Fruit fly (Drosophila melanogaster): Measurements from ENCODE around the gene repo.
A peak's percentile ranks its signal among the peaks of the same experiment; 100 is the strongest.

Gene repo

DNA sequence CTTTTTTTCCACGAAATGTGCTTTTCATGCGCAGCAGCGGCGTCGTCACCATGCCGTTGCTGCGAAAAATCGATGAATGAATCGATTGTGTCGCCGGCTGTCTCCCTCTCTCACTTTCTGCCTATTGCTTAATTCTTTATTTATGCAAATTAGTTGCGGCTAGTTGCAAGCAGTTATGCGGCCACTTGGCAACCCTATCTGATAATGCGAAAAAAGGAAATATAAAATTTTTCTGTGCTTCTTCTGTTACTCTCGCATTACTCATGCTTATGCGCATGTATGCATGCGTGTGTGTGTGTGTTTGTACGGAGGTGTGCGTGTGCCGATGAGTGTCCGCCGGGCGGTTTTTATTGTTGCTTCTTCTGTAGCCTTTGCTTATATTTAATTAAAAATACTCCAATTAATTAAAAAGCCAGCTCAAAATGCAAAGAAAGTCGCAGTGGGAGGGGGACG lies 7.8 kb downstream of the repo start (continued):
- no peak for TF ChIP-seq CG5180 (GFP tag; optimal IDR thresholded peaks at IDR 0.05)
- TF ChIP-seq CG6854 (GFP tag; optimal IDR thresholded peaks at IDR 0.05), result peak; percentile 27
- TF ChIP-seq fu2 (GFP tag; optimal IDR thresholded peaks at IDR 0.05), result no peak
- no peak for TF ChIP-seq sqz (GFP tag; optimal IDR thresholded peaks at IDR 0.05)
- no peak for TF ChIP-seq Dfd (GFP tag; optimal IDR thresholded peaks at IDR 0.05)
- no peak for TF ChIP-seq sima (GFP tag; optimal IDR thresholded peaks at IDR 0.05)
- TF ChIP-seq Med (GFP tag), result peak; percentile 83
- no peak for TF ChIP-seq cwo (GFP tag; optimal IDR thresholded peaks at IDR 0.05)
- no peak for TF ChIP-seq Dll (GFP tag; IDR thresholded peaks at IDR 0.05; ENCODE audit: partially characterized antibody)
- TF ChIP-seq Nf-YC (tag; optimal IDR thresholded peaks at IDR 0.05), result no peak
- no peak for TF ChIP-seq CG11093 (GFP tag; IDR thresholded peaks at IDR 0.05)
- TF ChIP-seq CG6683 (GFP tag; optimal IDR thresholded peaks at IDR 0.05), result no peak
- TF ChIP-seq CG10366 (GFP tag; IDR thresholded peaks at IDR 0.05), result no peak
- TF ChIP-seq her (GFP tag; optimal IDR thresholded peaks at IDR 0.05), result no peak
- no peak for TF ChIP-seq tna (GFP tag; IDR thresholded peaks at IDR 0.05; ENCODE audit: partially characterized antibody)
- no peak for TF ChIP-seq CG17802 (tag; optimal IDR thresholded peaks at IDR 0.05)
- peak; percentile 59 for TF ChIP-seq lab (GFP tag; optimal IDR thresholded peaks at IDR 0.05)
- TF ChIP-seq CG11695 (GFP tag; IDR thresholded peaks at IDR 0.05), result no peak
- TF ChIP-seq CG15514 (GFP tag; optimal IDR thresholded peaks at IDR 0.05), result peak; percentile 41
- no peak for TF ChIP-seq Hmr (GFP tag; optimal IDR thresholded peaks at IDR 0.05)
- no peak for TF ChIP-seq oc (tag; optimal IDR thresholded peaks at IDR 0.05)
- no peak for TF ChIP-seq ara (GFP tag; IDR thresholded peaks at IDR 0.05)
- TF ChIP-seq CG8089 (GFP tag; optimal IDR thresholded peaks at IDR 0.05), result no peak
- TF ChIP-seq croc (GFP tag; conservative IDR thresholded peaks at IDR 0.05), result no peak
- TF ChIP-seq wek (GFP tag; optimal IDR thresholded peaks at IDR 0.05), result no peak
- TF ChIP-seq Ssrp (tag; optimal IDR thresholded peaks at IDR 0.05), result no peak
- no peak for TF ChIP-seq luna (GFP tag; optimal IDR thresholded peaks at IDR 0.05)
- TF ChIP-seq CG12391 (tag; optimal IDR thresholded peaks at IDR 0.05), result no peak
- TF ChIP-seq knrl (GFP tag; IDR thresholded peaks at IDR 0.05; ENCODE audit: partially characterized antibody), result peak; percentile 30; the same call in 1 of the 3 replicates
- no peak for TF ChIP-seq hbn (GFP tag; IDR thresholded peaks at IDR 0.05; ENCODE audit: partially characterized antibody)
- 0 out of 2 replicates have a peak, but pooled peaks have one; percentile 6 for TF ChIP-seq CG9932 (GFP tag; IDR thresholded peaks at IDR 0.05)
- TF ChIP-seq unpg (GFP tag; optimal IDR thresholded peaks at IDR 0.05), result no peak
- peak; percentile 10; the same call in 1 of the 2 replicates for TF ChIP-seq rib (GFP tag; IDR thresholded peaks at IDR 0.05)
- TF ChIP-seq CG18262 (tag; optimal IDR thresholded peaks at IDR 0.05), result no peak
- TF ChIP-seq yki (optimal IDR thresholded peaks at IDR 0.05), result no peak
- TF ChIP-seq Oli (tag; optimal IDR thresholded peaks at IDR 0.05), result no peak
- no peak for TF ChIP-seq gce (GFP tag; IDR thresholded peaks at IDR 0.05)
- TF ChIP-seq Vsx1 (GFP tag; optimal IDR thresholded peaks at IDR 0.05), result no peak
- TF ChIP-seq CG30403 (GFP tag; optimal IDR thresholded peaks at IDR 0.05), result no peak
- no peak for TF ChIP-seq gsb (GFP tag; IDR thresholded peaks at IDR 0.05)
- TF ChIP-seq grau (tag; optimal IDR thresholded peaks at IDR 0.05), result no peak
- no peak for TF ChIP-seq Dp (GFP tag; optimal IDR thresholded peaks at IDR 0.05)
- no peak for TF ChIP-seq Sox102F (GFP tag; optimal IDR thresholded peaks at IDR 0.05)
- TF ChIP-seq ERR (GFP tag; optimal IDR thresholded peaks at IDR 0.05), result no peak
- TF ChIP-seq sens (GFP tag), result peak; percentile 60
- TF ChIP-seq CG8388 (GFP tag; optimal IDR thresholded peaks at IDR 0.05), result no peak
- no peak for TF ChIP-seq gem (tag; optimal IDR thresholded peaks at IDR 0.05)
- no peak for TF ChIP-seq Six4 (GFP tag; optimal IDR thresholded peaks at IDR 0.05)
- TF ChIP-seq CG10654 (GFP tag; optimal IDR thresholded peaks at IDR 0.05), result no peak
- peak; percentile 49; the same call in 1 of the 3 replicates for TF ChIP-seq Dbx (GFP tag; IDR thresholded peaks at IDR 0.05)
